Worm (Caenorhabditis elegans): ENCODE data around the gene T10B5.10.

Gene T10B5.10

DNA sequence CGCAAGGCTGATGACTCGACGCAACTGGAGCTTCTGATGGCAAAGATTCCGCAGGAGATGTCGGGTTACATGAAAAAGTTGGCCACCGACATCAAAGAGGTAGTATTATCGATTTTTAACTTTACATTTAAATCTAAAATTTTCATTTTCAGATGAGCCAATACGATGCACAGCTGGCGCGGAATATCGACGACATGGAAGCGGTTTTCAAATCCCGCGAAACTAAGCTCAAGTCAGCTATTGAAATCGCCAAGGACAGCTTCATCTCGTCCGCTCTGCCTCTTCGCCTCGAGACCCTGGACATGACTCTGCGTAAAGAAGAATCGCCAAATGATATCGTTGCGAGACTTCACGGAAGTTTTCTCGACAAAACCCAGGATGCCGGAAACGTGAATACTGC lies 13.6 kb upstream of the T10B5.10 start, which contains the start of gene T10B5.3:
Gene T10B5.3 (minus strand): TSS at position 101 of the 400 bp plus-strand sequence.
- TF ChIP-seq tag-97 (GFP tag; IDR thresholded peaks at IDR 0.05) (no peak), nhr-77 (tag; optimal IDR thresholded peaks at IDR 0.05) (no peak)

DNA sequence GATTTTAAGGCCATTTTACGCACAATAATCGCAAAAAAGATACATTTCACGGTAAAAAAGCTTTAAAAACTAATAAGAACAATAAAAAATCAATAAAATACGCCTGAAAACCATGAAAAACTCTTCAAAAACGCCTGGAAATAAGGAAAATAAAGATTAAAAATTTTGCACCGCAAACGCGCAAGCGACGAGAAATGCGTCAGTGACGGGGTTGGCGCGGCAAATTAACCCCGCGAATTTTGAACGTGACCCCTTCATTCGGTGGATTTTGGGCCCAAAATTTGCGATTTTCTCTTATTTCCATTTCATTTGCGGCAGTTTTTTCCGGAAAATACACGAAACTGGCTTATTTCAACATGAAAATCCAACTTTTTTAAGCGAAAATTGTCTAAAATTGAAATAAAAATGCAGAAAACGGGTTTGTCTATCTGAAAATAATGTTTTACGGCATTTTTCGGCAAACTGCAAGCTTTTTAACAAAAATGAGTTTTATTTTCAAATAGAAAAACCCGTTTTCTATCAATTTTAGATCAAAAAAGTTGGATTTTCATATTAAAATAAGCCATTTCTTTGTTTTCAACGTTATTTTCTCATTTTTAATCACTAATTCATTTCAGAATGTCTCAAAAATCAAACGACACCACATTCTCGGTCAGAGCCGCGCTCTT lies 12.7 kb upstream of the T10B5.10 start, which contains the start of gene knl-3:
Gene knl-3 (plus strand): TSS at position 618 of the 668 bp plus-strand sequence.
- peak; percentile 82 for TF ChIP-seq nhr-11 (tag; optimal IDR thresholded peaks at IDR 0.05)
- no peak for TF ChIP-seq daf-12 (tag; optimal IDR thresholded peaks at IDR 0.05)
- peak; percentile 64 for TF ChIP-seq lin-15B (tag; optimal IDR thresholded peaks at IDR 0.05)
- TF ChIP-seq F44E2.7 (GFP tag; IDR thresholded peaks at IDR 0.05) = no peak
- peak; percentile 42; the same call in 1 of the 2 replicates for TF ChIP-seq ceh-44 (GFP tag; IDR thresholded peaks at IDR 0.05)
- peak; percentile 93 for TF ChIP-seq T26A8.4 (GFP tag; IDR thresholded peaks at IDR 0.05)
- peak in 1 of 2 experiments; percentile 32 for TF ChIP-seq mdl-1 (tag; optimal IDR thresholded peaks at IDR 0.05)
- peak; percentile 76 for TF ChIP-seq vab-7 (GFP tag; IDR thresholded peaks at IDR 0.05)
- TF ChIP-seq sdz-12 (GFP tag; optimal IDR thresholded peaks at IDR 0.05) = no peak
- TF ChIP-seq rbr-2 (tag; optimal IDR thresholded peaks at IDR 0.05) = peak; percentile 87
- peak; percentile 47 for TF ChIP-seq zip-2 (tag; optimal IDR thresholded peaks at IDR 0.05)
- TF ChIP-seq mdt-29 (GFP tag; IDR thresholded peaks at IDR 0.05) = peak; percentile 77; the same call in 1 of the 2 replicates
- TF ChIP-seq egl-27 (tag; optimal IDR thresholded peaks at IDR 0.05) = no peak
- TF ChIP-seq madf-5 (GFP tag; IDR thresholded peaks at IDR 0.05) = no peak
- TF ChIP-seq ama-1 (optimal IDR thresholded peaks at IDR 0.05) = no peak
- no peak for TF ChIP-seq nhr-41 (GFP tag; IDR thresholded peaks at IDR 0.05)
- peak; percentile 75 for TF ChIP-seq spr-1 (tag; optimal IDR thresholded peaks at IDR 0.05)
- TF ChIP-seq unc-39 (tag; optimal IDR thresholded peaks at IDR 0.05) = no peak
- no peak for TF ChIP-seq gei-8 (GFP tag; optimal IDR thresholded peaks at IDR 0.05)
- TF ChIP-seq ZK546.5 (tag; optimal IDR thresholded peaks at IDR 0.05) = no peak
- no peak for TF ChIP-seq F26F4.8 (GFP tag; conservative IDR thresholded peaks at IDR 0.05)
- TF ChIP-seq nhr-76 (tag; optimal IDR thresholded peaks at IDR 0.05) = no peak
- TF ChIP-seq attf-4 (tag; optimal IDR thresholded peaks at IDR 0.05) = no peak
- TF ChIP-seq arid-1 (GFP tag; conservative IDR thresholded peaks at IDR 0.05) = peak; percentile 93
- peak; percentile 98 for TF ChIP-seq dpl-1 (GFP tag; optimal IDR thresholded peaks at IDR 0.05)
- peak; percentile 81 for TF ChIP-seq hlh-30 (tag; optimal IDR thresholded peaks at IDR 0.05; ENCODE audit: insufficient read depth)
- TF ChIP-seq egl-43 (GFP tag; IDR thresholded peaks at IDR 0.05) = peak; percentile 79
- no peak for TF ChIP-seq ceh-28 (tag; optimal IDR thresholded peaks at IDR 0.05)
- TF ChIP-seq lim-7 (GFP tag; IDR thresholded peaks at IDR 0.05) = no peak
- TF ChIP-seq hlh-11 (tag; optimal IDR thresholded peaks at IDR 0.05) = peak; percentile 81
- TF ChIP-seq daf-8 (GFP tag; IDR thresholded peaks at IDR 0.05) = no peak
- TF ChIP-seq mep-1 (tag; optimal IDR thresholded peaks at IDR 0.05) = peak; percentile 92
- peak; percentile 87 for TF ChIP-seq lin-13 (GFP tag; optimal IDR thresholded peaks at IDR 0.05)
- TF ChIP-seq skn-1 (tag; optimal IDR thresholded peaks at IDR 0.05) = no peak
- peak; percentile 33 for TF ChIP-seq mxl-3 (GFP tag; optimal IDR thresholded peaks at IDR 0.05)
- peak; percentile 80 for TF ChIP-seq ctbp-1 (GFP tag; IDR thresholded peaks at IDR 0.05)
- TF ChIP-seq tag-97 (GFP tag; IDR thresholded peaks at IDR 0.05) = no peak
- TF ChIP-seq dve-1 (tag; optimal IDR thresholded peaks at IDR 0.05; ENCODE audit: insufficient read depth) = peak; percentile 86
- no peak; the same call in 1 of the 2 replicates for TF ChIP-seq set-16 (GFP tag; IDR thresholded peaks at IDR 0.05)
- peak; percentile 78 for TF ChIP-seq saeg-2 (GFP tag; IDR thresholded peaks at IDR 0.05)
- peak; percentile 80 for TF ChIP-seq zfp-3 (GFP tag; conservative IDR thresholded peaks at IDR 0.05)
- no peak for TF ChIP-seq unc-62 (GFP tag; optimal IDR thresholded peaks at IDR 0.05 in 1 of 2)
- no peak for TF ChIP-seq unc-62 (tag; optimal IDR thresholded peaks at IDR 0.05)
- peak; percentile 40 for TF ChIP-seq zfp-2 (tag; optimal IDR thresholded peaks at IDR 0.05)
- TF ChIP-seq nhr-6 (tag; optimal IDR thresholded peaks at IDR 0.05) = peak; percentile 57
- no peak for TF ChIP-seq ZK337.2 (GFP tag; IDR thresholded peaks at IDR 0.05)
- no peak for TF ChIP-seq daf-19 (GFP tag; conservative IDR thresholded peaks at IDR 0.05)
- peak in 1 of 2 experiments; percentile 45 for TF ChIP-seq daf-16 (GFP tag; optimal IDR thresholded peaks at IDR 0.05)
- peak; percentile 44 for TF ChIP-seq daf-16 (tag; optimal IDR thresholded peaks at IDR 0.05)

Measured in whole organism, L4 larva.